Fruit fly (Drosophila melanogaster) whole organism, adult: ENCODE measurements around the gene CG5715.
A peak's percentile ranks its signal among the peaks of the same experiment; 100 is the strongest.

Experiments
- CG11617 ChIP-seq: fragments of 200-800 bp; sonication (Bioruptor generic); optimal IDR thresholded peaks from 2 replicates; lab custom pipeline; 2017; ENCODE audit warnings: mild to moderate bottlenecking, missing biosample characterization, missing genetic modification reagents, missing genetic modification characterization
- CG12768 ChIP-seq: fragments of 200-800 bp; sonication (Bioruptor generic); optimal IDR thresholded peaks from 2 replicates; lab custom pipeline; 2017; ENCODE audit warnings: missing biosample characterization, missing genetic modification characterization, mild to moderate bottlenecking, moderate library complexity, missing genetic modification reagents
- CG14711 ChIP-seq: fragments of 200-800 bp; sonication (Bioruptor generic); optimal IDR thresholded peaks from 2 replicates; lab custom pipeline; 2018; ENCODE audit warnings: missing biosample characterization, mild to moderate bottlenecking, missing genetic modification characterization, moderate library complexity
- CG1620 ChIP-seq: fragments of 200-800 bp; sonication (Bioruptor generic); optimal IDR thresholded peaks from 2 replicates; lab custom pipeline; 2016; ENCODE audit warnings: missing biosample characterization, missing genetic modification characterization
- CG33017 ChIP-seq: fragments of 200-800 bp; sonication (Bioruptor generic); optimal IDR thresholded peaks from 2 replicates; lab custom pipeline; 2018; ENCODE audit warnings: missing biosample characterization, mild to moderate bottlenecking, missing genetic modification characterization, moderate library complexity
- CG5204 ChIP-seq: fragments of 200-800 bp; sonication (Bioruptor generic); optimal IDR thresholded peaks from 2 replicates; lab custom pipeline; 2016; ENCODE audit warnings: missing biosample characterization, missing genetic modification characterization
- CG7045 ChIP-seq: fragments of 200-800 bp; sonication (Bioruptor generic); optimal IDR thresholded peaks from 2 replicates; lab custom pipeline; 2017; ENCODE audit warnings: missing biosample characterization, mild to moderate bottlenecking, missing genetic modification characterization
- CG7101 ChIP-seq: fragments of 200-800 bp; sonication (Bioruptor generic); optimal IDR thresholded peaks from 2 replicates; lab custom pipeline; 2018; ENCODE audit warnings: missing biosample characterization, mild to moderate bottlenecking, missing genetic modification characterization, moderate library complexity
- Clk ChIP-seq: fragments of 200-800 bp; sonication (Bioruptor generic); optimal IDR thresholded peaks from 2 replicates; lab custom pipeline; 2017; ENCODE audit warnings: missing biosample characterization, missing genetic modification characterization
- Crg-1 ChIP-seq: fragments of 200-800 bp; sonication (Bioruptor generic); optimal IDR thresholded peaks from 2 replicates; lab custom pipeline; 2016; ENCODE audit warnings: missing biosample characterization, missing genetic modification characterization
- Hr96 ChIP-seq: fragments of 200-800 bp; sonication (Bioruptor generic); optimal IDR thresholded peaks from 2 replicates; lab custom pipeline; 2016; ENCODE audit warnings: missing biosample characterization, missing genetic modification characterization
- Mnt ChIP-seq: fragments of 200-800 bp; sonication (Bioruptor generic); optimal IDR thresholded peaks from 2 replicates; lab custom pipeline; 2016; ENCODE audit warnings: missing biosample characterization, mild to moderate bottlenecking, missing genetic modification characterization
- bab1 ChIP-seq: fragments of 200-800 bp; sonication (Bioruptor generic); optimal IDR thresholded peaks from 3 replicates; lab custom pipeline; 2019; ENCODE audit warnings: missing biosample characterization, mild to moderate bottlenecking, missing genetic modification characterization, moderate library complexity
- cic ChIP-seq: fragments of 200-800 bp; sonication (Bioruptor generic); optimal IDR thresholded peaks from 2 replicates; lab custom pipeline; 2017; ENCODE audit warnings: missing biosample characterization, mild to moderate bottlenecking, missing genetic modification characterization, moderate library complexity
- cnc ChIP-seq, 2 experiments: fragments of >200 bp; optimal IDR thresholded peaks; 2 replicates each; lab custom pipeline; 2017
- kay ChIP-seq: fragments of 200-800 bp; sonication (Bioruptor generic); peaks from one replicate; lab custom pipeline; 2016; ENCODE audit warnings: missing biosample characterization, missing genetic modification characterization, borderline replicate concordance
- ovo ChIP-seq: fragments of 200-800 bp; sonication (Bioruptor generic); optimal IDR thresholded peaks from 2 replicates; lab custom pipeline; 2016; ENCODE audit warnings: missing biosample characterization, missing genetic modification characterization
- pad ChIP-seq: fragments of 200-800 bp; sonication (Bioruptor generic); optimal IDR thresholded peaks from 3 replicates; lab custom pipeline; 2017; ENCODE audit warnings: missing biosample characterization, missing genetic modification characterization, mild to moderate bottlenecking, moderate library complexity, missing genetic modification reagents
- tj ChIP-seq: fragments of 200-800 bp; sonication (Bioruptor generic); optimal IDR thresholded peaks from 3 replicates; lab custom pipeline; 2017; ENCODE audit warnings: missing biosample characterization, mild to moderate bottlenecking, missing genetic modification characterization, moderate library complexity
- toe ChIP-seq: fragments of 200-800 bp; sonication (Bioruptor generic); optimal IDR thresholded peaks from 2 replicates; lab custom pipeline; 2016; ENCODE audit warnings: missing biosample characterization, missing genetic modification characterization

The CG5715 gene

dm6 chr3R:24296913-24297312 lies 2.7 kb upstream of the CG5715 start:
- TF ChIP-seq cnc (optimal IDR thresholded peaks at IDR 0.05; lab: Kevin White, UChicago) (no peak), CG11617 (GFP tag; lab: Kevin White, UChicago) (no peak), CG14711 (tag; lab: Kevin White, UChicago) (no peak), kay (GFP tag; lab: Kevin White, UChicago) (peak; percentile 89), cic (GFP tag; lab: Kevin White, UChicago) (peak; percentile 64), CG33017 (no peak), ovo (GFP tag; lab: Kevin White, UChicago) (no peak), Clk (GFP tag; lab: Kevin White, UChicago) (no peak)

- TF ChIP-seq cic (GFP tag; lab: Kevin White, UChicago) (no peak), ovo (GFP tag; lab: Kevin White, UChicago) (peak; percentile 24), CG5204 (GFP tag; lab: Kevin White, UChicago) (peak; percentile 5), CG33017 (peak; percentile 85), CG11617 (GFP tag; lab: Kevin White, UChicago) (peak; percentile 57), toe (GFP tag; lab: Kevin White, UChicago) (peak; percentile 12), CG14711 (tag; lab: Kevin White, UChicago) (peak; percentile 85), CG12768 (peak; percentile 50), CG1620 (GFP tag; lab: Kevin White, UChicago) (peak; percentile 87), Hr96 (GFP tag; lab: Kevin White, UChicago) (peak; percentile 66), CG7045 (peak; percentile 43), cnc (optimal IDR thresholded peaks at IDR 0.05; lab: Kevin White, UChicago) (no peak), tj (peak; percentile 93), Crg-1 (GFP tag; lab: Kevin White, UChicago) (peak; percentile 80), CG7101 (peak; percentile 92), kay (GFP tag; lab: Kevin White, UChicago) (peak; percentile 90), Mnt (GFP tag; lab: Kevin White, UChicago) (peak; percentile 50), bab1 (GFP tag; lab: Kevin White, UChicago) (peak; percentile 95), Clk (GFP tag; lab: Kevin White, UChicago) (no peak), pad (GFP tag; lab: Kevin White, UChicago) (peak; percentile 9)
These were observed 1.6 kb upstream of the CG5715 start for dm6 chr3R:24295556-24296465.

- TF ChIP-seq Mnt (GFP tag; lab: Kevin White, UChicago) (peak; percentile 66), CG7045 (no peak), kay (GFP tag; lab: Kevin White, UChicago) (no peak), CG7101 (peak; percentile 57), Clk (GFP tag; lab: Kevin White, UChicago) (no peak), CG11617 (GFP tag; lab: Kevin White, UChicago) (peak; percentile 16), ovo (GFP tag; lab: Kevin White, UChicago) (peak; percentile 63), Hr96 (GFP tag; lab: Kevin White, UChicago) (peak; percentile 56), bab1 (GFP tag; lab: Kevin White, UChicago) (peak; percentile 75), CG33017 (peak; percentile 24), CG1620 (GFP tag; lab: Kevin White, UChicago) (peak; percentile 71), CG12768 (no peak), cnc (optimal IDR thresholded peaks at IDR 0.05; lab: Kevin White, UChicago) (no peak), pad (GFP tag; lab: Kevin White, UChicago) (peak; percentile 34), toe (GFP tag; lab: Kevin White, UChicago) (peak; percentile 41), tj (no peak), CG14711 (tag; lab: Kevin White, UChicago) (peak; percentile 4), cic (GFP tag; lab: Kevin White, UChicago) (peak; percentile 62), CG5204 (GFP tag; lab: Kevin White, UChicago) (no peak), Crg-1 (GFP tag; lab: Kevin White, UChicago) (peak; percentile 55)
These were observed 771 bp upstream of the CG5715 start, which contains the start of gene crb for dm6 chr3R:24294784-24295555. crb (plus strand) TSS chr3R:24295078.

- TF ChIP-seq tj (no peak), Clk (GFP tag; lab: Kevin White, UChicago) (no peak), toe (GFP tag; lab: Kevin White, UChicago) (no peak), CG33017 (no peak), cnc (optimal IDR thresholded peaks at IDR 0.05; lab: Kevin White, UChicago) (no peak), pad (GFP tag; lab: Kevin White, UChicago) (no peak), CG5204 (GFP tag; lab: Kevin White, UChicago) (no peak), Mnt (GFP tag; lab: Kevin White, UChicago) (no peak), cic (GFP tag; lab: Kevin White, UChicago) (no peak), ovo (GFP tag; lab: Kevin White, UChicago) (no peak), Hr96 (GFP tag; lab: Kevin White, UChicago) (no peak), CG11617 (GFP tag; lab: Kevin White, UChicago) (no peak)
These were observed 1.0 kb downstream of the CG5715 start for dm6 chr3R:24293171-24293570.
